Fruit fly (Drosophila melanogaster) whole organism, adult: ENCODE measurements around the gene CG14151.

Experiments
- CG11617 ChIP-seq: fragments of 200-800 bp; sonication (Bioruptor generic); optimal IDR thresholded peaks from 2 replicates; lab custom pipeline; 2017; ENCODE audit warnings: mild to moderate bottlenecking, missing biosample characterization, missing genetic modification reagents, missing genetic modification characterization
- CG12768 ChIP-seq: fragments of 200-800 bp; sonication (Bioruptor generic); optimal IDR thresholded peaks from 2 replicates; lab custom pipeline; 2017; ENCODE audit warnings: missing biosample characterization, missing genetic modification characterization, mild to moderate bottlenecking, moderate library complexity, missing genetic modification reagents
- CG14711 ChIP-seq: fragments of 200-800 bp; sonication (Bioruptor generic); optimal IDR thresholded peaks from 2 replicates; lab custom pipeline; 2018; ENCODE audit warnings: missing biosample characterization, mild to moderate bottlenecking, missing genetic modification characterization, moderate library complexity
- CG1620 ChIP-seq: fragments of 200-800 bp; sonication (Bioruptor generic); optimal IDR thresholded peaks from 2 replicates; lab custom pipeline; 2016; ENCODE audit warnings: missing biosample characterization, missing genetic modification characterization
- CG33017 ChIP-seq: fragments of 200-800 bp; sonication (Bioruptor generic); optimal IDR thresholded peaks from 2 replicates; lab custom pipeline; 2018; ENCODE audit warnings: missing biosample characterization, mild to moderate bottlenecking, missing genetic modification characterization, moderate library complexity
- CG5204 ChIP-seq: fragments of 200-800 bp; sonication (Bioruptor generic); optimal IDR thresholded peaks from 2 replicates; lab custom pipeline; 2016; ENCODE audit warnings: missing biosample characterization, missing genetic modification characterization
- CG7045 ChIP-seq: fragments of 200-800 bp; sonication (Bioruptor generic); optimal IDR thresholded peaks from 2 replicates; lab custom pipeline; 2017; ENCODE audit warnings: missing biosample characterization, mild to moderate bottlenecking, missing genetic modification characterization
- CG7101 ChIP-seq: fragments of 200-800 bp; sonication (Bioruptor generic); optimal IDR thresholded peaks from 2 replicates; lab custom pipeline; 2018; ENCODE audit warnings: missing biosample characterization, mild to moderate bottlenecking, missing genetic modification characterization, moderate library complexity
- Clk ChIP-seq: fragments of 200-800 bp; sonication (Bioruptor generic); optimal IDR thresholded peaks from 2 replicates; lab custom pipeline; 2017; ENCODE audit warnings: missing biosample characterization, missing genetic modification characterization
- Crg-1 ChIP-seq: fragments of 200-800 bp; sonication (Bioruptor generic); optimal IDR thresholded peaks from 2 replicates; lab custom pipeline; 2016; ENCODE audit warnings: missing biosample characterization, missing genetic modification characterization
- Hr96 ChIP-seq: fragments of 200-800 bp; sonication (Bioruptor generic); optimal IDR thresholded peaks from 2 replicates; lab custom pipeline; 2016; ENCODE audit warnings: missing biosample characterization, missing genetic modification characterization
- Mnt ChIP-seq: fragments of 200-800 bp; sonication (Bioruptor generic); optimal IDR thresholded peaks from 2 replicates; lab custom pipeline; 2016; ENCODE audit warnings: missing biosample characterization, mild to moderate bottlenecking, missing genetic modification characterization
- bab1 ChIP-seq: fragments of 200-800 bp; sonication (Bioruptor generic); optimal IDR thresholded peaks from 3 replicates; lab custom pipeline; 2019; ENCODE audit warnings: missing biosample characterization, mild to moderate bottlenecking, missing genetic modification characterization, moderate library complexity
- cic ChIP-seq: fragments of 200-800 bp; sonication (Bioruptor generic); optimal IDR thresholded peaks from 2 replicates; lab custom pipeline; 2017; ENCODE audit warnings: missing biosample characterization, mild to moderate bottlenecking, missing genetic modification characterization, moderate library complexity
- cnc ChIP-seq, 2 experiments: fragments of >200 bp; optimal IDR thresholded peaks; 2 replicates each; lab custom pipeline; 2017
- kay ChIP-seq: fragments of 200-800 bp; sonication (Bioruptor generic); peaks from one replicate; lab custom pipeline; 2016; ENCODE audit warnings: missing biosample characterization, missing genetic modification characterization, borderline replicate concordance
- ovo ChIP-seq: fragments of 200-800 bp; sonication (Bioruptor generic); optimal IDR thresholded peaks from 2 replicates; lab custom pipeline; 2016; ENCODE audit warnings: missing biosample characterization, missing genetic modification characterization
- pad ChIP-seq: fragments of 200-800 bp; sonication (Bioruptor generic); optimal IDR thresholded peaks from 3 replicates; lab custom pipeline; 2017; ENCODE audit warnings: missing biosample characterization, missing genetic modification characterization, mild to moderate bottlenecking, moderate library complexity, missing genetic modification reagents
- tj ChIP-seq: fragments of 200-800 bp; sonication (Bioruptor generic); optimal IDR thresholded peaks from 3 replicates; lab custom pipeline; 2017; ENCODE audit warnings: missing biosample characterization, mild to moderate bottlenecking, missing genetic modification characterization, moderate library complexity
- toe ChIP-seq: fragments of 200-800 bp; sonication (Bioruptor generic); optimal IDR thresholded peaks from 2 replicates; lab custom pipeline; 2016; ENCODE audit warnings: missing biosample characterization, missing genetic modification characterization

Gene CG14151

dm6 chr3L:10625499-10625898, 2.8 kb downstream of the CG14151 start, which contains the start of gene CG43127:
CG43127 (minus strand) TSS chr3L:10625599.
- TF ChIP-seq ovo (GFP tag; lab: Kevin White, UChicago) (no peak), cnc (optimal IDR thresholded peaks at IDR 0.05; lab: Kevin White, UChicago) (no peak), cic (GFP tag; lab: Kevin White, UChicago) (no peak), pad (no peak), kay (GFP tag; lab: Kevin White, UChicago) (no peak)

dm6 chr3L:10623476-10623875, 4.8 kb downstream of the CG14151 start, which contains the start of gene CG42521:
CG42521 (minus strand) TSS chr3L:10623576.
- TF ChIP-seq CG7045 (no peak), kay (GFP tag; lab: Kevin White, UChicago) (no peak), CG14711 (tag; lab: Kevin White, UChicago) (no peak), CG12768 (GFP tag; lab: Kevin White, UChicago) (no peak), CG1620 (GFP tag; lab: Kevin White, UChicago) (no peak), Clk (GFP tag; lab: Kevin White, UChicago) (no peak), CG33017 (tag; lab: Kevin White, UChicago) (no peak), cnc (optimal IDR thresholded peaks at IDR 0.05; lab: Kevin White, UChicago) (no peak), CG7101 (tag; lab: Kevin White, UChicago) (no peak), pad (no peak), Hr96 (GFP tag; lab: Kevin White, UChicago) (no peak), ovo (GFP tag; lab: Kevin White, UChicago) (no peak), tj (GFP tag; lab: Kevin White, UChicago) (no peak), CG5204 (GFP tag; lab: Kevin White, UChicago) (no peak), toe (GFP tag; lab: Kevin White, UChicago) (no peak), cic (GFP tag; lab: Kevin White, UChicago) (no peak), CG11617 (no peak), Mnt (no peak), bab1 (no peak)

dm6 chr3L:10599512-10599911, 28.8 kb downstream of the CG14151 start:
- TF ChIP-seq CG14711 (tag; lab: Kevin White, UChicago) (no peak), CG7045 (no peak), Clk (GFP tag; lab: Kevin White, UChicago) (no peak), Crg-1 (no peak), CG1620 (GFP tag; lab: Kevin White, UChicago) (no peak), CG12768 (GFP tag; lab: Kevin White, UChicago) (no peak), toe (GFP tag; lab: Kevin White, UChicago) (no peak), cic (GFP tag; lab: Kevin White, UChicago) (no peak)

dm6 chr3L:10584965-10585364, 43.3 kb downstream of the CG14151 start:
- TF ChIP-seq bab1 (no peak), Mnt (no peak), CG7101 (tag; lab: Kevin White, UChicago) (no peak), Hr96 (GFP tag; lab: Kevin White, UChicago) (no peak), kay (GFP tag; lab: Kevin White, UChicago) (no peak)

- TF ChIP-seq Hr96 (GFP tag; lab: Kevin White, UChicago) (no peak), kay (GFP tag; lab: Kevin White, UChicago) (no peak)
Measured at dm6 chr3L:10581688-10582288, 46.5 kb downstream of the CG14151 start.
